Fruit fly (Drosophila melanogaster) whole organism: Measurements from ENCODE around the gene Sec24CD.

ENCODE experiments used
- CG8478 ChIP-seq: fragments of >200 bp; optimal IDR thresholded peaks from 2 replicates; lab custom pipeline; 2018; ENCODE audit warnings: inconsistent platforms
- Dll ChIP-seq: fragments of >200 bp; optimal IDR thresholded peaks from 2 replicates; lab custom pipeline; 2017
- EcR ChIP-seq, 2 experiments: fragments of >200 bp; optimal IDR thresholded peaks; 2 replicates each; lab custom pipeline; 2017; ENCODE audit warnings: missing biosample characterization in 2 of 2, missing genetic modification characterization in 2 of 2, missing genetic modification reagents in 2 of 2
- pan ChIP-seq: fragments of >200 bp; optimal IDR thresholded peaks from 2 replicates; lab custom pipeline; 2017
- psq ChIP-seq: fragments of >200 bp; optimal IDR thresholded peaks from 2 replicates; lab custom pipeline; 2017
- usp ChIP-seq: fragments of >200 bp; optimal IDR thresholded peaks from 2 replicates; lab custom pipeline; 2017; ENCODE audit warnings: missing biosample characterization, missing genetic modification characterization, mixed read lengths

dm6 chr2L:2202018-2202852, 34.4 kb downstream of the Sec24CD start:
- no peak for TF ChIP-seq usp (GFP tag; lab: Kevin White, UChicago)
- peak; percentile 29 for TF ChIP-seq Dll
- peak; percentile 98 for TF ChIP-seq EcR (GFP tag; optimal IDR thresholded peaks at IDR 0.05; lab: Kevin White, UChicago)
- no peak for TF ChIP-seq psq (lab: Kevin White, UChicago)
- TF ChIP-seq CG8478 (lab: Kevin White, UChicago), result no peak
- TF ChIP-seq pan (lab: Kevin White, UChicago), result no peak
